Worm (Caenorhabditis elegans): Measurements from ENCODE around the gene ZC404.15.
A peak's percentile ranks its signal among the peaks of the same experiment; 100 is the strongest.

ZC404.15 gene

DNA sequence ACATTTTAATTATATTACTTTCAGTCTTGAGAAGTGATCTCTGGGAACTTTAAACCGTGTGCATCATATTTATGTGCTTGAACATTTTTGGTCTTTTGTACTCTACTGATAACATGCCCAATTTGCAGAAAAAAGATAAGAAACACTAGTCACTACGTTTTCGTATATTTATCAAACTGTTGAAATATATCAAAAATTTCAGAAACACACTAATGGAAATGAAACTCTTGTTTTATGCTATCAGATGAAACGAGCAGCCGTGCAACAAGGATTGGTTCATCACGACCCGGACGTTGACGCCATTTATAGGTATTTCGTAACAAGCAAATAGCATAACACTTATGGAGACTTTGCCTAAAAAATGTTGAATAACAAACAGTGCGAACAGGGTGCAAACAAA, 43.2 kb downstream of the ZC404.15 start:
- peak; percentile 93 for TF ChIP-seq dmd-6 (GFP tag; IDR thresholded peaks at IDR 0.05)
- TF ChIP-seq ZK546.5 (tag; optimal IDR thresholded peaks at IDR 0.05) = no peak
- no peak for TF ChIP-seq nhr-41 (GFP tag; IDR thresholded peaks at IDR 0.05)
- TF ChIP-seq T20F7.1 (GFP tag; optimal IDR thresholded peaks at IDR 0.05) = peak; percentile 4
- TF ChIP-seq snpc-4 (tag; optimal IDR thresholded peaks at IDR 0.05) = no peak
- peak in 1 of 2 experiments; percentile 81 for TF ChIP-seq unc-62 (GFP tag; optimal IDR thresholded peaks at IDR 0.05 in 1 of 2)
- no peak for TF ChIP-seq unc-62 (tag; optimal IDR thresholded peaks at IDR 0.05)
- no peak for TF ChIP-seq mxl-2 (GFP tag; conservative IDR thresholded peaks at IDR 0.05)
- TF ChIP-seq egl-43 (GFP tag; IDR thresholded peaks at IDR 0.05) = no peak
- no peak for TF ChIP-seq ceh-20 (GFP tag; IDR thresholded peaks at IDR 0.05)
- peak; percentile 87 for TF ChIP-seq nhr-28 (tag; optimal IDR thresholded peaks at IDR 0.05)
- peak; percentile 58 for TF ChIP-seq nhr-77 (tag; optimal IDR thresholded peaks at IDR 0.05)
- TF ChIP-seq madf-9 (GFP tag; conservative IDR thresholded peaks at IDR 0.05) = no peak
- TF ChIP-seq pqm-1 (tag; optimal IDR thresholded peaks at IDR 0.05) = peak; percentile 93

- no peak for TF ChIP-seq nhr-10 (tag; optimal IDR thresholded peaks at IDR 0.05)
- no peak for TF ChIP-seq F44E2.7 (GFP tag; IDR thresholded peaks at IDR 0.05)
- TF ChIP-seq nhr-41 (GFP tag; IDR thresholded peaks at IDR 0.05) = no peak
- TF ChIP-seq nhr-25 (tag; optimal IDR thresholded peaks at IDR 0.05; ENCODE audit: borderline replicate concordance, insufficient read depth) = no peak
- TF ChIP-seq saeg-2 (GFP tag; IDR thresholded peaks at IDR 0.05) = no peak
- TF ChIP-seq daf-8 (GFP tag; IDR thresholded peaks at IDR 0.05) = no peak
- TF ChIP-seq ceh-62 (tag; optimal IDR thresholded peaks at IDR 0.05) = no peak
- no peak for TF ChIP-seq zip-2 (tag; optimal IDR thresholded peaks at IDR 0.05)
- no peak for TF ChIP-seq nhr-48 (tag; optimal IDR thresholded peaks at IDR 0.05)
- TF ChIP-seq jun-1 (tag; optimal IDR thresholded peaks at IDR 0.05) = no peak
- TF ChIP-seq arid-1 (GFP tag; conservative IDR thresholded peaks at IDR 0.05) = no peak
- TF ChIP-seq duxl-1 (tag; optimal IDR thresholded peaks at IDR 0.05; ENCODE audit: poor library complexity) = no peak
- no peak for TF ChIP-seq dmd-8 (GFP tag; IDR thresholded peaks at IDR 0.05)
- no peak for TF ChIP-seq zfp-2 (tag; optimal IDR thresholded peaks at IDR 0.05)
- no peak for TF ChIP-seq Y75B8A.6 (GFP tag; IDR thresholded peaks at IDR 0.05)
- TF ChIP-seq dpl-1 (GFP tag; optimal IDR thresholded peaks at IDR 0.05) = no peak
- no peak for TF ChIP-seq dmd-6 (GFP tag; IDR thresholded peaks at IDR 0.05)
Measured at ce11 chrV:6828786-6829185, 48.5 kb downstream of the ZC404.15 start, which contains the start of gene dmsr-15. Gene dmsr-15 (minus strand): TSS chrV:6828886.

ce11 chrV:6829404-6829803, 49.1 kb downstream of the ZC404.15 start, which contains the start of gene col-141:
Gene col-141 (plus strand): TSS chrV:6829704.
- TF ChIP-seq ceh-44 (GFP tag; IDR thresholded peaks at IDR 0.05) (no peak), dmd-8 (GFP tag; IDR thresholded peaks at IDR 0.05) (no peak), ztf-7 (tag; optimal IDR thresholded peaks at IDR 0.05) (no peak)

DNA sequence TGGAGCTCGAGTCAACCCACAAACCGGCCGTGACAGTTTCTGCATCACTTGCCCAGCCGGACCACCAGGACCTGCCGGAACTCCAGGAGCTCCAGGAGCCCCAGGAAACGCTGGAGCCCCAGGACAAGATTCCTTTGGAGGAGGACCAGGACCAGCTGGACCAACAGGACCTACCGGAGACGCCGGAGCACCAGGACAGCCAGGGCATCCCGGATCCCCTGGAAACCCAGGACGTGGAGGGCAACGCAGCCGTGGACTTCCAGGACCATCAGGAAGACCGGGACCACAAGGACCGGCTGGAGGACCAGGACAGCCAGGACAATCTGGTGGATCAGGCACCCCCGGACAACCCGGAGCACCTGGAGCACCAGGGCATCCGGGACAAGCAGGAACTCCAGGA, 49.8 kb downstream of the ZC404.15 start:
- no peak for TF ChIP-seq cey-2 (tag; optimal IDR thresholded peaks at IDR 0.05; ENCODE audit: borderline replicate concordance, insufficient read depth)
- TF ChIP-seq unc-130 (GFP tag; optimal IDR thresholded peaks at IDR 0.05) = no peak
- no peak for TF ChIP-seq rbr-2 (tag; optimal IDR thresholded peaks at IDR 0.05)
- TF ChIP-seq zip-11 (GFP tag; IDR thresholded peaks at IDR 0.05) = no peak
- TF ChIP-seq aha-1 (tag) = peak; percentile 36
- TF ChIP-seq set-16 (GFP tag; IDR thresholded peaks at IDR 0.05) = peak; percentile 97

Measured in whole organism, L4 larva.